Fruit fly (Drosophila melanogaster): ENCODE results near the gene unc-4.

- no peak for TF ChIP-seq CG8478 (optimal IDR thresholded peaks at IDR 0.05)
- TF ChIP-seq CTCF (optimal IDR thresholded peaks at IDR 0.05): no peak
Observed at dm6 chrX:17724288-17724914, 44.0 kb upstream of the unc-4 start.
